Fruit fly (Drosophila melanogaster) whole organism, embryonic: ENCODE measurements around the gene CG43307.
A peak's percentile ranks its signal among the peaks of the same experiment; 100 is the strongest.

ENCODE experiments used
- Awh ChIP-seq: fragments of 200-800 bp; sonication (Bioruptor generic); IDR thresholded peaks from 2 replicates; pipeline ENCODE4, ENCODE4 v1.3.6; 2022; ENCODE audit warnings: missing biosample characterization, missing genetic modification characterization
- B-H2 ChIP-seq: fragments of 200-800 bp; sonication (Bioruptor generic); optimal IDR thresholded peaks from 2 replicates; lab custom pipeline; 2018; ENCODE audit warnings: missing biosample characterization, mild to moderate bottlenecking, missing genetic modification characterization
- Bteb2 ChIP-seq: fragments of 200-800 bp; sonication (Bioruptor generic); optimal IDR thresholded peaks from 2 replicates; lab custom pipeline; 2016; ENCODE audit warnings: missing biosample characterization, missing genetic modification characterization
- CG1024 ChIP-seq: fragments of 200-800 bp; sonication (Bioruptor generic); IDR thresholded peaks from 2 replicates; pipeline ENCODE4 v1.3.6; 2022; ENCODE audit warnings: missing biosample characterization, missing genetic modification characterization
- CG10321 ChIP-seq: fragments of 200-800 bp; sonication (Bioruptor generic); IDR thresholded peaks from 2 replicates; pipeline ENCODE4 v1.3.6; 2022; ENCODE audit warnings: missing biosample characterization, missing genetic modification characterization
- CG12236 ChIP-seq: fragments of 200-800 bp; sonication (Bioruptor generic); optimal IDR thresholded peaks from 2 replicates; lab custom pipeline; 2016; ENCODE audit warnings: missing biosample characterization, missing genetic modification characterization
- CG14710 ChIP-seq: fragments of 200-800 bp; sonication (Bioruptor generic); optimal IDR thresholded peaks from 3 replicates; lab custom pipeline; 2019; ENCODE audit warnings: missing biosample characterization, mild to moderate bottlenecking, missing genetic modification characterization, moderate library complexity
- CG15514 ChIP-seq: fragments of 200-800 bp; sonication (Bioruptor generic); optimal IDR thresholded peaks from 3 replicates; lab custom pipeline; 2017; ENCODE audit warnings: missing biosample characterization, missing genetic modification characterization, mild to moderate bottlenecking, moderate library complexity, missing genetic modification reagents
- CG15696 ChIP-seq: fragments of 200-800 bp; sonication (Bioruptor generic); optimal IDR thresholded peaks from 2 replicates; lab custom pipeline; 2019; ENCODE audit warnings: missing biosample characterization, mild to moderate bottlenecking, missing genetic modification characterization, moderate library complexity
- CG1602 ChIP-seq: fragments of 200-800 bp; sonication (Bioruptor generic); optimal IDR thresholded peaks from 3 replicates; lab custom pipeline; 2016; ENCODE audit warnings: missing biosample characterization, missing genetic modification characterization
- CG17612 ChIP-seq: fragments of 200-800 bp; sonication (Bioruptor generic); IDR thresholded peaks from 2 replicates; pipeline ENCODE4 v1.3.6; 2022; ENCODE audit warnings: missing biosample characterization, missing genetic modification characterization
- CG18764 ChIP-seq: fragments of 200-800 bp; sonication (Bioruptor generic); optimal IDR thresholded peaks from 3 replicates; lab custom pipeline; 2016; ENCODE audit warnings: missing biosample characterization, missing genetic modification characterization
- CG2678 ChIP-seq: fragments of 200-800 bp; sonication (Bioruptor generic); optimal IDR thresholded peaks from 3 replicates; lab custom pipeline; 2019; ENCODE audit warnings: missing biosample characterization, mild to moderate bottlenecking, missing genetic modification characterization, moderate library complexity
- CG31388 ChIP-seq: fragments of 200-800 bp; sonication (Bioruptor generic); optimal IDR thresholded peaks from 2 replicates; lab custom pipeline; 2016; ENCODE audit warnings: missing biosample characterization, missing genetic modification characterization
- CG32532 ChIP-seq: fragments of 200-800 bp; sonication (Bioruptor generic); IDR thresholded peaks from 2 replicates; pipeline ENCODE4 v1.3.6; 2022; ENCODE audit warnings: missing biosample characterization, missing genetic modification characterization
- CG32767 ChIP-seq: fragments of 200-800 bp; sonication (Bioruptor generic); IDR thresholded peaks from 2 replicates; pipeline ENCODE4 v1.3.6; 2022; ENCODE audit warnings: missing biosample characterization, missing genetic modification characterization
- CG3995 ChIP-seq: fragments of 200-800 bp; sonication (Bioruptor generic); optimal IDR thresholded peaks from 3 replicates; lab custom pipeline; 2016; ENCODE audit warnings: missing biosample characterization, missing genetic modification characterization
- CG42726 ChIP-seq: fragments of 200-800 bp; sonication (Bioruptor generic); IDR thresholded peaks from 2 replicates; pipeline ENCODE4 v1.3.6; 2022; ENCODE audit warnings: missing biosample characterization, missing genetic modification characterization; ENCODE audit not compliant: partially characterized antibody
- CG4404 ChIP-seq: fragments of 200-800 bp; sonication (Bioruptor generic); IDR thresholded peaks from 2 replicates; pipeline ENCODE4 v1.3.6; 2022; ENCODE audit warnings: missing biosample characterization, missing genetic modification characterization
- CG4424 ChIP-seq: fragments of 200-800 bp; sonication (Bioruptor generic); optimal IDR thresholded peaks from 3 replicates; lab custom pipeline; 2016; ENCODE audit warnings: missing biosample characterization, missing genetic modification characterization
- CG4617 ChIP-seq: fragments of 200-800 bp; sonication (Bioruptor generic); optimal IDR thresholded peaks from 3 replicates; lab custom pipeline; 2016; ENCODE audit warnings: missing biosample characterization, missing genetic modification characterization, borderline replicate concordance
- CG6654 ChIP-seq: fragments of 200-800 bp; sonication (Bioruptor generic); optimal IDR thresholded peaks from 2 replicates; lab custom pipeline; 2017; ENCODE audit warnings: missing biosample characterization, mild to moderate bottlenecking, missing genetic modification characterization
- CG6689 ChIP-seq: fragments of 200-800 bp; sonication (Bioruptor generic); IDR thresholded peaks from 2 replicates; pipeline ENCODE4 v1.3.6; 2022; ENCODE audit warnings: missing biosample characterization, missing genetic modification characterization
- CG7556 ChIP-seq: fragments of 200-800 bp; sonication (Bioruptor generic); optimal IDR thresholded peaks from 2 replicates; lab custom pipeline; 2017; ENCODE audit warnings: missing biosample characterization, mild to moderate bottlenecking, missing genetic modification characterization
- CG8089 ChIP-seq: fragments of 200-800 bp; sonication (Bioruptor generic); optimal IDR thresholded peaks from 3 replicates; lab custom pipeline; 2016; ENCODE audit warnings: missing biosample characterization, missing genetic modification characterization
- CG8290 ChIP-seq, 3 experiments: fragments of 200-800 bp; sonication (Bioruptor generic); optimal IDR thresholded peaks; 2 replicates each; lab custom pipeline; 2016 to 2019; ENCODE audit warnings: missing biosample characterization in 3 of 3, missing genetic modification characterization in 3 of 3, mild to moderate bottlenecking in 2 of 3, moderate library complexity in 1 of 3
- CG8944 ChIP-seq: fragments of 200-800 bp; sonication (Bioruptor generic); optimal IDR thresholded peaks from 3 replicates; lab custom pipeline; 2016; ENCODE audit warnings: missing biosample characterization, missing genetic modification characterization
- D19A ChIP-seq: fragments of 200-800 bp; optimal IDR thresholded peaks from 3 replicates; lab custom pipeline; 2019; ENCODE audit warnings: missing biosample characterization, mild to moderate bottlenecking, missing genetic modification characterization, moderate library complexity
- ERR ChIP-seq: fragments of 200-800 bp; sonication (Bioruptor generic); optimal IDR thresholded peaks from 2 replicates; lab custom pipeline; 2016; ENCODE audit warnings: missing biosample characterization, missing genetic modification characterization
- Gug ChIP-seq: fragments of 200-800 bp; sonication (Bioruptor generic); IDR thresholded peaks from 4 replicates; pipeline ENCODE4 v1.3.6; 2022; ENCODE audit warnings: missing biosample characterization, missing genetic modification characterization
- H2.0 ChIP-seq: fragments of 200-800 bp; sonication (Bioruptor generic); IDR thresholded peaks from 2 replicates; pipeline ENCODE4 v1.3.6; 2022; ENCODE audit warnings: missing biosample characterization, missing genetic modification characterization
- Hmx ChIP-seq: fragments of 200-800 bp; sonication (Bioruptor generic); optimal IDR thresholded peaks from 2 replicates; lab custom pipeline; 2016; ENCODE audit warnings: missing biosample characterization, missing genetic modification characterization
- Lpt ChIP-seq: fragments of >200 bp; optimal IDR thresholded peaks from 2 replicates; lab custom pipeline; 2018; ENCODE audit warnings: missing biosample characterization, missing genetic modification characterization
- Max ChIP-seq: fragments of 200-800 bp; sonication (Bioruptor generic); optimal IDR thresholded peaks from 2 replicates; lab custom pipeline; 2016; ENCODE audit warnings: missing biosample characterization, mild to moderate bottlenecking, missing genetic modification characterization
- Rfx ChIP-seq: fragments of 200-800 bp; sonication (Bioruptor generic); IDR thresholded peaks from 2 replicates; pipeline ENCODE4 v1.3.6; 2022; ENCODE audit warnings: missing biosample characterization, missing genetic modification characterization
- Side ChIP-seq: fragments of 200-800 bp; sonication (Bioruptor generic); optimal IDR thresholded peaks from 2 replicates; lab custom pipeline; 2016; ENCODE audit warnings: missing biosample characterization, missing genetic modification characterization
- Trl ChIP-seq, 3 experiments: fragments of >200 bp in 2 of 3; fragments of 200-800 bp in 1 of 3; sonication (Bioruptor generic) in 1 of 3; optimal IDR thresholded peaks; 2 replicates in 1 of 3; 3 replicates in 2 of 3; lab custom pipeline; 2016 to 2017; ENCODE audit warnings: missing biosample characterization in 1 of 3, missing genetic modification characterization in 1 of 3
- ab ChIP-seq: fragments of 200-800 bp; sonication (Bioruptor generic); optimal IDR thresholded peaks from 2 replicates; lab custom pipeline; 2016; ENCODE audit warnings: missing biosample characterization, missing genetic modification characterization
- cad ChIP-seq: fragments of >200 bp; optimal IDR thresholded peaks from 2 replicates; lab custom pipeline; 2017; ENCODE audit warnings: missing biosample characterization, missing genetic modification characterization
- cwo ChIP-seq: fragments of 200-800 bp; sonication (Bioruptor generic); optimal IDR thresholded peaks from 3 replicates; lab custom pipeline; 2017; ENCODE audit warnings: missing biosample characterization, missing genetic modification characterization, mild to moderate bottlenecking, moderate library complexity, missing genetic modification reagents
- fd96Cb ChIP-seq: fragments of 200-800 bp; sonication (Bioruptor generic); optimal IDR thresholded peaks from 2 replicates; lab custom pipeline; 2018; ENCODE audit warnings: missing biosample characterization, mild to moderate bottlenecking, missing genetic modification characterization, moderate library complexity
- ham ChIP-seq: fragments of 200-800 bp; sonication (Bioruptor generic); IDR thresholded peaks from 2 replicates; pipeline ENCODE4 v1.3.6; 2022; ENCODE audit warnings: missing biosample characterization, missing genetic modification characterization
- hkb ChIP-seq, 2 experiments: fragments of 200-800 bp in 1 of 2; fragments of >200 bp in 1 of 2; sonication (Bioruptor generic) in 1 of 2; IDR thresholded peaks in 1 of 2; optimal IDR thresholded peaks in 1 of 2; 2 replicates each; pipeline versions ENCODE4 v1.3.6 to Lab custom; 2017 to 2022; ENCODE audit warnings: missing biosample characterization in 1 of 2, missing genetic modification characterization in 1 of 2
- jumu ChIP-seq: fragments of 200-800 bp; sonication (Bioruptor generic); optimal IDR thresholded peaks from 3 replicates; lab custom pipeline; 2016; ENCODE audit warnings: missing biosample characterization, missing genetic modification characterization
- nmo ChIP-seq: fragments of 200-800 bp; sonication (Bioruptor generic); optimal IDR thresholded peaks from 2 replicates; lab custom pipeline; 2018; ENCODE audit warnings: missing biosample characterization, mild to moderate bottlenecking, missing genetic modification characterization, moderate library complexity
- onecut ChIP-seq: fragments of 200-800 bp; sonication (Bioruptor generic); IDR thresholded peaks from 2 replicates; pipeline ENCODE4 v1.3.6; 2022; ENCODE audit warnings: missing biosample characterization, missing genetic modification characterization
- ranshi ChIP-seq: fragments of 200-800 bp; sonication (Bioruptor generic); IDR thresholded peaks from 2 replicates; pipeline ENCODE4 v1.3.6; 2022; ENCODE audit warnings: missing biosample characterization, missing genetic modification characterization
- sim ChIP-seq: fragments of 200-800 bp; sonication (Bioruptor generic); IDR thresholded peaks from 2 replicates; pipeline ENCODE4 v1.3.6; 2022; ENCODE audit warnings: missing biosample characterization, missing genetic modification characterization
- sima ChIP-seq: fragments of 200-800 bp; sonication (Bioruptor generic); optimal IDR thresholded peaks from 2 replicates; lab custom pipeline; 2016; ENCODE audit warnings: missing biosample characterization, missing genetic modification characterization
- sob ChIP-seq: fragments of 200-800 bp; sonication (Bioruptor generic); IDR thresholded peaks from 2 replicates; pipeline ENCODE4 v1.3.6; 2022; ENCODE audit warnings: missing biosample characterization, missing genetic modification characterization
- unpg ChIP-seq: fragments of 200-800 bp; sonication (Bioruptor generic); optimal IDR thresholded peaks from 3 replicates; lab custom pipeline; 2018; ENCODE audit warnings: missing biosample characterization, mild to moderate bottlenecking, missing genetic modification characterization, moderate library complexity

CG43307 gene

dm6 chr2L:5778157-5778556 is 33.2 kb upstream of the CG43307 start (continued):
- TF ChIP-seq CG10321 (GFP tag; lab: Robert Waterston, UW): no peak
- TF ChIP-seq CG4617 (GFP tag; lab: Kevin White, UChicago): no peak
- TF ChIP-seq Hmx: no peak
- TF ChIP-seq sima (GFP tag; lab: Kevin White, UChicago): no peak
- TF ChIP-seq B-H2 (GFP tag; lab: Kevin White, UChicago): no peak
- no peak for TF ChIP-seq CG18764
- no peak for TF ChIP-seq onecut
- peak; percentile 17; the same call in 1 of the 2 replicates for TF ChIP-seq H2.0
- no peak for TF ChIP-seq CG32767
- no peak for TF ChIP-seq hkb (optimal IDR thresholded peaks at IDR 0.05; lab: Kevin White, UChicago)
- no peak for TF ChIP-seq hkb (GFP tag; IDR thresholded peaks at IDR 0.05; lab: Robert Waterston, UW)
- TF ChIP-seq Bteb2 (GFP tag; lab: Kevin White, UChicago): no peak
- no peak for TF ChIP-seq ham (GFP tag; lab: Robert Waterston, UW)
- TF ChIP-seq CG14710 (tag; lab: Kevin White, UChicago): no peak
- 0 out of 2 replicates have a peak, but pooled peaks have one; percentile 32 for TF ChIP-seq Rfx (GFP tag; lab: Robert Waterston, UW)
- TF ChIP-seq CG31388 (GFP tag; lab: Kevin White, UChicago): no peak
- no peak for TF ChIP-seq ERR
- peak; percentile 50 for TF ChIP-seq CG2678 (tag; lab: Kevin White, UChicago)
- TF ChIP-seq ab (GFP tag; lab: Kevin White, UChicago): no peak
- TF ChIP-seq CG8944 (GFP tag; lab: Kevin White, UChicago): no peak
- TF ChIP-seq sob (GFP tag; lab: Robert Waterston, UW): 0 out of 2 replicates have a peak, but pooled peaks have one; percentile 20
- TF ChIP-seq Side (GFP tag; lab: Kevin White, UChicago): no peak
- TF ChIP-seq cwo (GFP tag; lab: Kevin White, UChicago): peak; percentile 3
- TF ChIP-seq CG3995 (GFP tag; lab: Kevin White, UChicago): no peak
- no peak for TF ChIP-seq D19A (tag; lab: Kevin White, UChicago)
- no peak for TF ChIP-seq CG42726 (GFP tag; lab: Robert Waterston, UW)
- no peak for TF ChIP-seq CG1602 (GFP tag; lab: Kevin White, UChicago)
- TF ChIP-seq CG4424 (GFP tag; lab: Kevin White, UChicago): no peak
- no peak for TF ChIP-seq nmo (GFP tag; lab: Kevin White, UChicago)
- TF ChIP-seq CG6654 (GFP tag; lab: Kevin White, UChicago): no peak
- no peak for TF ChIP-seq jumu
- no peak for TF ChIP-seq CG17612 (GFP tag; lab: Robert Waterston, UW)
- TF ChIP-seq ranshi (GFP tag; lab: Robert Waterston, UW): no peak
- TF ChIP-seq CG15514 (GFP tag; lab: Kevin White, UChicago): peak; percentile 8
- TF ChIP-seq CG12236 (GFP tag; lab: Kevin White, UChicago): no peak
- TF ChIP-seq fd96Cb (tag; lab: Kevin White, UChicago): no peak
- TF ChIP-seq CG6689 (GFP tag; lab: Robert Waterston, UW): no peak
- TF ChIP-seq sim: no peak
- TF ChIP-seq Max (GFP tag; lab: Kevin White, UChicago): no peak
- no peak for TF ChIP-seq CG8089 (GFP tag; lab: Kevin White, UChicago)
- no peak for TF ChIP-seq Awh (GFP tag; lab: Robert Waterston, UW)
- peak; percentile 18 for TF ChIP-seq CG7556 (GFP tag; lab: Kevin White, UChicago)
- no peak for TF ChIP-seq Trl (optimal IDR thresholded peaks at IDR 0.05; lab: Kevin White, UChicago)
- TF ChIP-seq Trl (GFP tag; optimal IDR thresholded peaks at IDR 0.05; lab: Kevin White, UChicago): no peak
- no peak for TF ChIP-seq cad (GFP tag; lab: Kevin White, UChicago)
- no peak for TF ChIP-seq CG8290 (GFP tag; optimal IDR thresholded peaks at IDR 0.05; lab: Kevin White, UChicago)
- peak in 1 of 2 experiments; percentile 21 for TF ChIP-seq CG8290 (tag; optimal IDR thresholded peaks at IDR 0.05; lab: Kevin White, UChicago)
- peak; percentile 11 for TF ChIP-seq unpg (GFP tag; lab: Kevin White, UChicago)
- no peak for TF ChIP-seq CG15696 (tag; lab: Kevin White, UChicago)
- TF ChIP-seq CG32532: 0 out of 2 replicates have a peak, but pooled peaks have one; percentile 32
- no peak for TF ChIP-seq CG1024 (GFP tag; lab: Robert Waterston, UW)
- no peak for TF ChIP-seq Lpt (GFP tag; lab: Kevin White, UChicago)
- TF ChIP-seq Gug (GFP tag; lab: Robert Waterston, UW): no peak
- TF ChIP-seq CG4404: no peak
